Worm (Caenorhabditis elegans): ENCODE measurements around the gene nhr-270.
A peak's percentile ranks its signal among the peaks of the same experiment; 100 is the strongest.

Gene nhr-270

DNA sequence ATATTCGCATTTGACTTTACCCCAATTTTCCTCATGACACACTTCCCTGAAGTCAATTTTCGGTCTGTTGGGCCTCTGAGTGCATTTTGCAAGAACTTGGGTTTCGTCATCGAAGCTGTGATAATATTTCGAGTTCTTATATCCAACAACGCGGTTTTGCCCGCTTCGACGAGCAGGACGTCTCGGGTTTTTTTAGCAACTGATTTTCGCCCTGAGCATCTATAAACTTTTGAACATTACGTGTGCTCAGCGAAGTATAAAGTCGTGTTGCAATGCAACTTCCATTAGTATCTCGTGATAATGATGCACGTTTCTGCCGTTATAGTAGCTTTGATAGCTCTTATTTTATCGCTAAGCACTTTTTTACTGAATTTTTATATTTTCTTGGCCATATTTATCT lies 24.5 kb downstream of the nhr-270 start, which contains the start of gene srbc-60:
Gene srbc-60 (plus strand): TSS at position 301 of the 400 bp plus-strand sequence.
- no peak for TF ChIP-seq sem-2 (GFP tag; optimal IDR thresholded peaks at IDR 0.05)
- TF ChIP-seq elt-1 (tag; optimal IDR thresholded peaks at IDR 0.05; ENCODE audit: borderline replicate concordance, insufficient read depth) = no peak
- no peak for TF ChIP-seq sptf-1 (tag; optimal IDR thresholded peaks at IDR 0.05)
- TF ChIP-seq ztf-11 (tag; optimal IDR thresholded peaks at IDR 0.05) = no peak
- no peak for TF ChIP-seq lin-32 (GFP tag; optimal IDR thresholded peaks at IDR 0.05)
- TF ChIP-seq nhr-12 (tag; optimal IDR thresholded peaks at IDR 0.05) = no peak
- TF ChIP-seq lin-13 (tag; optimal IDR thresholded peaks at IDR 0.05) = no peak
- no peak for TF ChIP-seq ceh-43 (GFP tag; optimal IDR thresholded peaks at IDR 0.05)

DNA sequence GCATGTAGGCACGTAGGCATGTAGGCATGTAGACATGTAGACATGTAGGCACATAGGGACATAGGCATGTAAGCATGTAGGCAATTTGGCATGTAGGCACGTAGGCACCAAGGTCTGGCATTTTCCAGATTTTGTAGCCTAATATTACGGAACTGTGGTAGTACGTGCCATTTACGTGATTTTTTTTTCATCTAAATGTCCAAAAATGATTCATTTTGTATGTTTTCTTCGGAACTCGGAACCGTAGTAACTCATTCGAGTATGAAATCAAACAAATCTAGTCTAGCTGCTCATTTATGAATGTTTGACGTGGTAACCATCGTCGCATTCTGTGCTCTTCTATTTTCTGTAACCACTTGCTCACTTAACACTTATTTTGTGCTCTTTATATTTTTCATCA lies 26.2 kb downstream of the nhr-270 start, which contains the start of gene srbc-59:
Gene srbc-59 (plus strand): TSS at position 301 of the 400 bp plus-strand sequence.
- TF ChIP-seq sem-2 (GFP tag; optimal IDR thresholded peaks at IDR 0.05) (no peak), unc-62 (GFP tag; optimal IDR thresholded peaks at IDR 0.05) (no peak), elt-3 (tag; optimal IDR thresholded peaks at IDR 0.05) (no peak), bed-3 (GFP tag; optimal IDR thresholded peaks at IDR 0.05) (no peak)

DNA sequence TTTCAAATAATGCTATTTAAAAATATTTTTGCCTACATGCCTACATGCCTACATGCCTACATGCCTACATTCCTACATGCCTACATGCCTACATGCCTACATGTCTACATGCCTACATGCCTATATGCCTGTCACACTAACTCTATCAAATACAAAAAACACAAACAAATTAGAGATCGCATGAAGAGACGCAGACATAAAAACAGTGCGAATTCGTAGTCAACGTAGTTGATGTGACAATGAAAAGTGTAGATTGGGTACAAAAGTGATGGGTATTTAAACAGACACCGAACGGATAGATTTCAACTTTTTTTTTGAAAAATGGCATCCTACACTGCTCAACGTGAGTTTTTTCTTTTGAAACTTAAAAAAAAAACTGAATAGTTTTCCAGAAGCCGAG lies 27.3 kb downstream of the nhr-270 start, which contains the start of gene R09E12.9:
Gene R09E12.9 (plus strand): TSS at position 316 of the 400 bp plus-strand sequence.
- no peak for TF ChIP-seq flh-1 (GFP tag; optimal IDR thresholded peaks at IDR 0.05)
- TF ChIP-seq pha-4 (tag; optimal IDR thresholded peaks at IDR 0.05) = no peak
- TF ChIP-seq nhr-28 (tag; optimal IDR thresholded peaks at IDR 0.05) = peak; percentile 83

DNA sequence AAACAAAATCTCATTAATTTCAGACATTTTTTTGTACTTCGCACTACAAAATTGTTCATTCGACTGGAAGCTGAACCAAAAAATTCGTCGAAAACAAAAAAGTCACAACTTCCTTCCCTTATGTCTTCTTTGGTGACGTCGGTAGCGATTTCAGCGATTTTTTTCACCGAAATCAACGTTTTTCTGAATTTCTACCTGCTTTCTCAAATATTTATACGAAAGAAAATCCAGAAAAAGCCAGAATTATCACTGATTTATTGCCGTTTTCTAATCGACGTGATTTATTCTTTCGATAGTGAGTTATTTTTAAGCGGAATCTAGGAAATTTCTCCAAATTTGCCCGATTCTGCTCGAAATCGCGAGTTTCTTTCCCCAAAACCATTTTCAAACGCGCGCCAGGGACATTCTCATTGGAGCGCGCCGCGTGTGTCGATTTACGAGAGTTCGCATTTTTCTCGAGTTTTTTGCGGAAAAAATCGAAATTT lies 29.6 kb downstream of the nhr-270 start, which contains the start of gene srbc-58:
Gene srbc-58 (plus strand): TSS at position 121 of the 485 bp plus-strand sequence.
- TF ChIP-seq mep-1 (tag; optimal IDR thresholded peaks at IDR 0.05) (peak; percentile 16), bed-3 (GFP tag; optimal IDR thresholded peaks at IDR 0.05) (no peak)

DNA sequence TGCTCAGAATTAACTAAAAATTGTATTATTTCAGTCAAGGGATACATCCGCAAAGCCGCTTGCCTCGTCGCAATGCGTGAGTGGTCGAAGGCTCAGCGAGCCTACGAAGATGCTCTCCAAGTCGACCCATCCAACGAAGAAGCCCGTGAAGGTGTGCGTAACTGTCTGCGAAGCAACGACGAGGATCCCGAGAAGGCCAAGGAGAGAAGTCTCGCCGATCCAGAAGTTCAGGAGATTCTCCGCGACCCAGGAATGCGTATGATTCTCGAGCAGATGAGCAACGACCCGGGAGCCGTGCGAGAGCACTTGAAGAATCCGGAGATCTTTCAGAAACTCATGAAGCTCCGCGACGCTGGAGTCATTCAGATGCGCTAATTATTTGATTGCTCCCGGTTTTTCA lies 30.2 kb downstream of the nhr-270 start:
- TF ChIP-seq lsy-2 (tag; optimal IDR thresholded peaks at IDR 0.05) = no peak
- no peak for TF ChIP-seq mls-2 (tag; optimal IDR thresholded peaks at IDR 0.05)
- no peak for TF ChIP-seq unc-62 (GFP tag; optimal IDR thresholded peaks at IDR 0.05)
- no peak for TF ChIP-seq nhr-12 (tag; optimal IDR thresholded peaks at IDR 0.05)
- no peak for TF ChIP-seq tbx-8 (GFP tag; optimal IDR thresholded peaks at IDR 0.05)
- no peak for TF ChIP-seq ceh-39 (tag; optimal IDR thresholded peaks at IDR 0.05)
- TF ChIP-seq sem-2 (GFP tag; optimal IDR thresholded peaks at IDR 0.05) = no peak
- TF ChIP-seq blmp-1 (tag; optimal IDR thresholded peaks at IDR 0.05) = no peak

DNA sequence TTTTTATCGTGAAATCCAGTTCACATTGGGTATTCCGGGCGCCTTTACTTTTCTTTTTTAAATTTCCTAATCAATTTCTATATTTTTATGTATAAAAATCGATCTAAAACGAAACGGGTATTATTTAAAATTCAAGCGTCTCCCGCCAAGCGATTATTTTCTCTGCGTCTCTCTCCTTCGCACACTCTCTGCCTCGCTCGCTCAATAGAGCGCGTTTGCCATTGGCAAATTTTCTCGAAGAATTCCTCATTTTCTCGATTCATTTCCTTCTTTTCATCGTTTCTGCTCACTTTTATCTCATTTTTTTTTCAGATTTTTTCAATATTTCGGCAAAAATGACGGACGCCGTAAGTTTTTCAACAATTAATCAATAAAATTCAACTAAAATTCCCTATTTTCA lies 31.3 kb downstream of the nhr-270 start, which contains the start of gene sti-1:
Gene sti-1 (plus strand): TSS at position 263 of the 400 bp plus-strand sequence.
- TF ChIP-seq drap-1 (GFP tag; optimal IDR thresholded peaks at IDR 0.05) (no peak), mep-1 (tag; optimal IDR thresholded peaks at IDR 0.05) (peak; percentile 94), hlh-1 (tag; optimal IDR thresholded peaks at IDR 0.05) (peak; percentile 19), unc-120 (tag; optimal IDR thresholded peaks at IDR 0.05; ENCODE audit: poor library complexity, severe bottlenecking) (peak; percentile 50), bed-3 (GFP tag; optimal IDR thresholded peaks at IDR 0.05) (no peak), ces-1 (GFP tag; optimal IDR thresholded peaks at IDR 0.05) (peak; percentile 78), lsy-2 (tag; optimal IDR thresholded peaks at IDR 0.05) (peak; percentile 78), lin-32 (GFP tag; optimal IDR thresholded peaks at IDR 0.05) (no peak), nhr-237 (tag; optimal IDR thresholded peaks at IDR 0.05) (peak; percentile 87), unc-62 (GFP tag; optimal IDR thresholded peaks at IDR 0.05) (peak; percentile 48), mab-5 (tag; optimal IDR thresholded peaks at IDR 0.05) (peak; percentile 77), lin-13 (tag; optimal IDR thresholded peaks at IDR 0.05) (peak; percentile 69), sptf-1 (tag; optimal IDR thresholded peaks at IDR 0.05) (peak; percentile 49), elt-1 (tag; optimal IDR thresholded peaks at IDR 0.05; ENCODE audit: borderline replicate concordance, insufficient read depth) (no peak), pha-4 (tag; optimal IDR thresholded peaks at IDR 0.05) (peak; percentile 70), M03D4.4 (tag; optimal IDR thresholded peaks at IDR 0.05) (peak; percentile 5), mls-2 (tag; optimal IDR thresholded peaks at IDR 0.05) (peak; percentile 26), nhr-2 (tag; optimal IDR thresholded peaks at IDR 0.05) (peak; percentile 38), ceh-39 (tag; optimal IDR thresholded peaks at IDR 0.05) (peak; percentile 84), tbx-8 (GFP tag; optimal IDR thresholded peaks at IDR 0.05) (no peak), blmp-1 (tag; optimal IDR thresholded peaks at IDR 0.05) (no peak)

Data from whole organism, mixed stage, embryonic.